Worm (Caenorhabditis elegans) whole organism, young adult: Measurements from ENCODE around the gene F32D8.3.

Experiments used
- B0019.2 ChIP-seq: fragments of 200-800 bp; sonication (Bioruptor generic); conservative IDR thresholded peaks from 2 replicates; pipeline ENCODE4 v1.3.6; 2022; ENCODE audit warnings: missing genetic modification reagents, missing genetic modification characterization, missing compliant biosample characterization
- B0261.1 ChIP-seq: sonication (generic microtip); optimal IDR thresholded peaks from 2 replicates; lab custom pipeline; 2016; ENCODE audit warnings: mild to moderate bottlenecking, missing genetic modification characterization, moderate library complexity, missing compliant biosample characterization
- C06A6.2 ChIP-seq: fragments of 200-800 bp; sonication (Bioruptor generic); conservative IDR thresholded peaks from 2 replicates; pipeline ENCODE4 v1.3.6; 2022; ENCODE audit warnings: missing genetic modification characterization, missing compliant biosample characterization
- D2030.7 ChIP-seq: fragments of 200-800 bp; sonication (Bioruptor generic); IDR thresholded peaks from 2 replicates; pipeline ENCODE4 v1.3.6; 2022; ENCODE audit warnings: missing genetic modification reagents, missing genetic modification characterization, missing compliant biosample characterization
- F22D6.2 ChIP-seq: sonication (generic microtip); optimal IDR thresholded peaks from 2 replicates; lab custom pipeline; 2016; ENCODE audit warnings: mild to moderate bottlenecking, missing genetic modification characterization, missing compliant biosample characterization
- F33H1.4 ChIP-seq: fragments of 200-800 bp; sonication (Bioruptor generic); IDR thresholded peaks from 2 replicates; pipeline ENCODE4 v1.3.6; 2022; ENCODE audit warnings: missing genetic modification reagents, missing genetic modification characterization, missing compliant biosample characterization
- K12H6.12 ChIP-seq: fragments of 200-800 bp; sonication (Bioruptor generic); optimal IDR thresholded peaks from 2 replicates; lab custom pipeline; 2018; ENCODE audit warnings: mild to moderate bottlenecking, missing genetic modification characterization, missing compliant biosample characterization
- Y79H2A.3 ChIP-seq: fragments of 200-800 bp; sonication (Bioruptor generic); conservative IDR thresholded peaks from 2 replicates; pipeline ENCODE4 v1.3.6; 2022; ENCODE audit warnings: missing genetic modification reagents, missing genetic modification characterization, missing compliant biosample characterization
- Y95B8A.8 ChIP-seq: fragments of 200-800 bp; sonication (Bioruptor generic); IDR thresholded peaks from 2 replicates; pipeline ENCODE4 v1.3.6; 2022; ENCODE audit warnings: missing genetic modification reagents, missing genetic modification characterization, missing compliant biosample characterization
- ZK185.1 ChIP-seq: sonication (generic microtip); optimal IDR thresholded peaks from 2 replicates; lab custom pipeline; 2016; ENCODE audit warnings: mild to moderate bottlenecking, missing genetic modification characterization, missing compliant biosample characterization; ENCODE audit not compliant: poor library complexity, severe bottlenecking
- aptf-2 ChIP-seq: fragments of 200-800 bp; sonication (Bioruptor generic); conservative IDR thresholded peaks from 2 replicates; pipeline ENCODE4 v1.3.6; 2022; ENCODE audit warnings: missing genetic modification reagents, missing genetic modification characterization, missing compliant biosample characterization
- ceh-27 ChIP-seq: fragments of 200-800 bp; sonication (Bioruptor generic); optimal IDR thresholded peaks from 2 replicates; lab custom pipeline; 2018; ENCODE audit warnings: mild to moderate bottlenecking, missing genetic modification characterization, moderate library complexity, missing compliant biosample characterization
- die-1 ChIP-seq: sonication (generic microtip); optimal IDR thresholded peaks from 2 replicates; lab custom pipeline; 2016; ENCODE audit warnings: missing genotype, mild to moderate bottlenecking, missing genetic modification characterization, missing compliant biosample characterization
- dox-1 ChIP-seq: fragments of 200-800 bp; sonication (Bioruptor generic); IDR thresholded peaks from 2 replicates; pipeline ENCODE4 v1.3.6; 2022; ENCODE audit warnings: missing genetic modification reagents, missing genetic modification characterization, missing compliant biosample characterization
- dpff-1 ChIP-seq: sonication (generic microtip); optimal IDR thresholded peaks from 2 replicates; lab custom pipeline; 2017; ENCODE audit warnings: mild to moderate bottlenecking, missing genetic modification characterization, missing compliant biosample characterization
- dpl-1 ChIP-seq: fragments of 150-350 bp; optimal IDR thresholded peaks from 2 replicates; lab custom pipeline; 2014; ENCODE audit warnings: missing biosample characterization, missing genetic modification reagents, missing genetic modification characterization
- egrh-3 ChIP-seq: fragments of 200-800 bp; sonication (Bioruptor generic); IDR thresholded peaks from 2 replicates; pipeline ENCODE4 v1.3.6; 2022; ENCODE audit warnings: missing genetic modification reagents, missing genetic modification characterization, missing compliant biosample characterization
- ets-4 ChIP-seq: fragments of 200-800 bp; sonication (Bioruptor generic); optimal IDR thresholded peaks from 2 replicates; lab custom pipeline; 2018; ENCODE audit warnings: mild to moderate bottlenecking, missing genetic modification characterization, missing compliant biosample characterization
- let-526 ChIP-seq: fragments of 200-800 bp; sonication (Bioruptor generic); IDR thresholded peaks from 2 replicates; pipeline ENCODE4 v1.3.6; 2022; ENCODE audit warnings: missing genetic modification reagents, missing genetic modification characterization, missing compliant biosample characterization
- lin-40 ChIP-seq: sonication (generic microtip); optimal IDR thresholded peaks from 2 replicates; lab custom pipeline; 2016; ENCODE audit warnings: missing genetic modification characterization, mild to moderate bottlenecking, missing compliant biosample characterization, missing genotype, missing genetic modification reagents
- madf-3 ChIP-seq: fragments of 200-800 bp; sonication (Bioruptor generic); IDR thresholded peaks from 2 replicates; pipeline ENCODE4 v1.3.6; 2022; ENCODE audit warnings: missing genetic modification reagents, missing genetic modification characterization, missing compliant biosample characterization
- madf-8 ChIP-seq: fragments of 200-800 bp; sonication (Bioruptor generic); conservative IDR thresholded peaks from 2 replicates; pipeline ENCODE4 v1.3.6; 2022; ENCODE audit warnings: missing genetic modification reagents, missing genetic modification characterization, missing compliant biosample characterization
- mxl-1 ChIP-seq: sonication (generic microtip); optimal IDR thresholded peaks from 2 replicates; lab custom pipeline; 2016; ENCODE audit warnings: missing genetic modification characterization, missing compliant biosample characterization
- nfya-2 ChIP-seq: fragments of 200-800 bp; sonication (Bioruptor generic); IDR thresholded peaks from 2 replicates; pipeline ENCODE4 v1.3.6; 2022; ENCODE audit warnings: missing genetic modification reagents, missing genetic modification characterization, missing compliant biosample characterization
- nfyb-1 ChIP-seq: fragments of 200-800 bp; sonication (Bioruptor generic); IDR thresholded peaks from 2 replicates; pipeline ENCODE4 v1.3.6; 2022; ENCODE audit warnings: missing genetic modification reagents, missing genetic modification characterization, missing compliant biosample characterization
- nhr-27 ChIP-seq: fragments of 200-800 bp; sonication (Bioruptor generic); optimal IDR thresholded peaks from 2 replicates; lab custom pipeline; 2018; ENCODE audit warnings: mild to moderate bottlenecking, missing genetic modification characterization, moderate library complexity, missing compliant biosample characterization
- nhr-80 ChIP-seq: sonication (generic microtip); optimal IDR thresholded peaks from 2 replicates; lab custom pipeline; 2016; ENCODE audit warnings: missing genetic modification characterization, missing compliant biosample characterization
- pbrm-1 ChIP-seq: fragments of 200-800 bp; sonication (Bioruptor generic); IDR thresholded peaks from 2 replicates; pipeline ENCODE4 v1.3.6; 2022; ENCODE audit warnings: missing genetic modification reagents, missing genetic modification characterization, missing compliant biosample characterization
- pha-4 ChIP-seq: fragments of 150-350 bp; sonication (generic microtip); optimal IDR thresholded peaks from 2 replicates; lab custom pipeline; 2014; ENCODE audit warnings: missing biosample characterization, missing genetic modification reagents, missing genetic modification characterization
- rec-8 ChIP-seq, 2 experiments: sonication (generic microtip); optimal IDR thresholded peaks; 2 replicates each; lab custom pipeline; 2016; ENCODE audit warnings: mild to moderate bottlenecking in 2 of 2, missing genetic modification characterization in 2 of 2, missing genetic modification reagents in 2 of 2, missing genotype in 2 of 2, missing biosample characterization in 1 of 2, missing compliant biosample characterization in 1 of 2, moderate library complexity in 1 of 2
- unc-62 ChIP-seq: fragments of 150-350 bp; optimal IDR thresholded peaks from 2 replicates; lab custom pipeline; 2014; ENCODE audit warnings: missing biosample characterization, missing genetic modification reagents, missing genetic modification characterization
- ztf-22 ChIP-seq: fragments of 200-800 bp; sonication (Bioruptor generic); optimal IDR thresholded peaks from 2 replicates; lab custom pipeline; 2018; ENCODE audit warnings: mild to moderate bottlenecking, missing genetic modification characterization, moderate library complexity, missing compliant biosample characterization
- ztf-26 ChIP-seq: sonication (generic microtip); optimal IDR thresholded peaks from 2 replicates; lab custom pipeline; 2017; ENCODE audit warnings: missing genetic modification characterization, missing compliant biosample characterization
- ztf-3 ChIP-seq: fragments of 200-800 bp; sonication (Bioruptor generic); optimal IDR thresholded peaks from 2 replicates; lab custom pipeline; 2018; ENCODE audit warnings: mild to moderate bottlenecking, missing genetic modification characterization, missing compliant biosample characterization

F32D8.3 gene

ce11 chrV:10898629-10899028 lies 12.0 kb downstream of the F32D8.3 start:
- TF ChIP-seq nhr-27: no peak
- TF ChIP-seq F22D6.2: no peak
- TF ChIP-seq pbrm-1 (GFP tag; lab: Robert Waterston, UW): no peak
- TF ChIP-seq Y79H2A.3 (GFP tag; lab: Robert Waterston, UW): no peak
- TF ChIP-seq D2030.7 (GFP tag; lab: Robert Waterston, UW): no peak
- no peak for TF ChIP-seq die-1 (tag; lab: Kevin White, UChicago)
- no peak for TF ChIP-seq C06A6.2 (GFP tag; lab: Robert Waterston, UW)
- TF ChIP-seq ZK185.1 (tag; lab: Kevin White, UChicago): no peak
- TF ChIP-seq aptf-2 (GFP tag; lab: Robert Waterston, UW): no peak
- no peak for TF ChIP-seq ztf-3 (GFP tag; lab: Kevin White, UChicago)
- no peak for TF ChIP-seq nfya-2 (GFP tag; lab: Robert Waterston, UW)
- TF ChIP-seq ztf-22 (GFP tag; lab: Kevin White, UChicago): no peak
- TF ChIP-seq pha-4: no peak
- no peak for TF ChIP-seq Y95B8A.8 (GFP tag; lab: Robert Waterston, UW)
- TF ChIP-seq, all 124 proteins: peak for 0

- TF ChIP-seq nfya-2 (GFP tag; lab: Robert Waterston, UW) (no peak), unc-62 (GFP tag; lab: Kevin White, UChicago) (no peak), nhr-80 (tag; lab: Kevin White, UChicago) (peak; percentile 50), die-1 (tag; lab: Kevin White, UChicago) (no peak)
- TF ChIP-seq, all 124 proteins: peak for 1
Observed at ce11 chrV:10901125-10901524, 14.5 kb downstream of the F32D8.3 start, which contains the start of gene spp-16. spp-16 (minus strand) TSS chrV:10901303.

DNA sequence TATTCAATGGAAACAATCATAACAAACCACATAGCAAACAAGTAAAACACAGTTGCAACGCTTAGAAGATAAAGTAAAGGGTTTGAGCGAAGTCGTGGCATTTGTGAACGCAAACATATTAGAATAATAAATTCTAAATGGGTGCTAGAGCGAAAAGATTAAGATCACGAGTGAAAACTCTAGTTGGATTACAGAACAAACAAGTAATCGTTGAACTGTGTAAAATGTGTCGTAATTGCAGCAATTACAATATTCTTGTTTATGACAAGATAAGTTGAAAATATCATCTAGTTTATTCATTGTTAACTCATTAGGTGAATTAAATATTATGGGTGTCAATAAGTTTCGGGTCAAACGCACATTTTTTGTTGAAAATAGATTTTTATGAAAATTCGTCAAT lies 16.0 kb downstream of the F32D8.3 start, which contains the start of gene F32D8.8:
Gene F32D8.8 (minus strand): TSS at position 101 of the 400 bp plus-strand sequence.
- no peak for TF ChIP-seq nhr-27
- no peak for TF ChIP-seq let-526 (GFP tag; lab: Robert Waterston, UW)
- no peak for TF ChIP-seq ztf-26 (tag; lab: Kevin White, UChicago)
- no peak for TF ChIP-seq dpff-1 (tag; lab: Kevin White, UChicago)

ce11 chrV:10903748-10904147 lies 17.1 kb downstream of the F32D8.3 start, which contains the start of gene F32D8.15:
F32D8.15 (plus strand) TSS chrV:10904048.
- no peak for TF ChIP-seq madf-8
- no peak for TF ChIP-seq pbrm-1 (GFP tag; lab: Robert Waterston, UW)
- no peak for TF ChIP-seq dox-1 (GFP tag; lab: Robert Waterston, UW)
- TF ChIP-seq B0019.2 (GFP tag; lab: Robert Waterston, UW): no peak
- TF ChIP-seq nfyb-1 (GFP tag; lab: Robert Waterston, UW): no peak
- TF ChIP-seq B0261.1: no peak
- no peak for TF ChIP-seq rec-8 (tag; optimal IDR thresholded peaks at IDR 0.05; lab: Kevin White, UChicago)
- no peak for TF ChIP-seq Y79H2A.3 (GFP tag; lab: Robert Waterston, UW)
- no peak for TF ChIP-seq lin-40
- no peak for TF ChIP-seq madf-3
- no peak for TF ChIP-seq ets-4 (GFP tag; lab: Kevin White, UChicago)
- TF ChIP-seq F33H1.4: no peak
- TF ChIP-seq aptf-2 (GFP tag; lab: Robert Waterston, UW): no peak
- TF ChIP-seq egrh-3 (GFP tag; lab: Robert Waterston, UW): no peak
- TF ChIP-seq mxl-1: no peak
- no peak for TF ChIP-seq ceh-27 (GFP tag; lab: Kevin White, UChicago)
- no peak for TF ChIP-seq dpl-1 (GFP tag; lab: Kevin White, UChicago)
- TF ChIP-seq K12H6.12 (tag; lab: Kevin White, UChicago): no peak
